Worm (Caenorhabditis elegans) whole organism, late embryonic: ENCODE measurements around the gene cct-2.

Experiments
- ama-1 ChIP-seq: fragments of 150-350 bp; optimal IDR thresholded peaks from 2 replicates; lab custom pipeline; 2014
- ceh-2 ChIP-seq: sonication (generic microtip); optimal IDR thresholded peaks from 2 replicates; lab custom pipeline; 2016; ENCODE audit warnings: missing genotype, missing genetic modification characterization, missing compliant biosample characterization
- ceh-30 ChIP-seq: fragments of 150-350 bp; optimal IDR thresholded peaks from 2 replicates; lab custom pipeline; 2014; ENCODE audit warnings: missing biosample characterization, missing genetic modification characterization
- ceh-31 ChIP-seq: sonication (generic microtip); optimal IDR thresholded peaks from 2 replicates; lab custom pipeline; 2016; ENCODE audit warnings: missing genetic modification characterization, missing compliant biosample characterization
- elt-2 ChIP-seq: sonication (generic microtip); optimal IDR thresholded peaks from 2 replicates; lab custom pipeline; 2016; ENCODE audit warnings: missing genetic modification reagents, missing genetic modification characterization, missing compliant biosample characterization
- fax-1 ChIP-seq: sonication (generic microtip); optimal IDR thresholded peaks from 2 replicates; lab custom pipeline; 2016; ENCODE audit warnings: missing genotype, missing genetic modification characterization, missing compliant biosample characterization
- fkh-10 ChIP-seq: fragments of 150-350 bp; optimal IDR thresholded peaks from 2 replicates; lab custom pipeline; 2014; ENCODE audit warnings: missing biosample characterization, missing genetic modification reagents, missing genetic modification characterization
- nfya-1 ChIP-seq: sonication (generic microtip); optimal IDR thresholded peaks from 2 replicates; lab custom pipeline; 2017; ENCODE audit warnings: missing genetic modification characterization, mild to moderate bottlenecking, missing compliant biosample characterization, antibody characterized with exemption, moderate library complexity
- nhr-232 ChIP-seq: sonication (generic microtip); optimal IDR thresholded peaks from 2 replicates; lab custom pipeline; 2016; ENCODE audit warnings: missing genetic modification characterization, missing compliant biosample characterization
- pag-3 ChIP-seq: sonication (generic microtip); optimal IDR thresholded peaks from 2 replicates; lab custom pipeline; 2016; ENCODE audit warnings: missing compliant biosample characterization, missing genetic modification characterization, borderline replicate concordance
- pha-4 ChIP-seq: fragments of 150-350 bp; optimal IDR thresholded peaks from 2 replicates; lab custom pipeline; 2018; ENCODE audit warnings: missing biosample characterization, missing genetic modification reagents, missing genetic modification characterization
- pqm-1 ChIP-seq: sonication (generic microtip); optimal IDR thresholded peaks from 2 replicates; lab custom pipeline; 2016; ENCODE audit warnings: missing genetic modification characterization, missing compliant biosample characterization

DNA sequence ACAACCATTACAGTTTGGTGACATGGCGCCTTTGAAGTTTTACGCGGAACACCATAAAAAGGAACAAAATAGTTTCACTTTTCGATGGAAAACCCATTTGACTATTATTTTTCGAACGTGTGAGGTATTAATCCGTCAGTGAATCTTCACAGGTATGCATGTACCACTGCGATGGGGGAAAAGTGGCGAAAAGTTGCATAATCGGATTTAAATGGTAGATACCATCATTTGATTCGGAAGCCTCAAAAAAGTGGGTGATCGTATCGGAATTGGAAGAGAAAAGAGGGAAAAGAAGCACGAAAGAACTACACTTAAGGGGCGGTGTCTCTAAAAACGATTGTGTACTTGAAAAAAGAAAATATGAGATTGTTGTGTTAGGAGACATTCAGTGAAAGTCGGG lies 26.2 kb downstream of the cct-2 start:
- no peak for TF ChIP-seq pqm-1 (tag; lab: Kevin White, UChicago)
- TF ChIP-seq pha-4, result no peak
- TF ChIP-seq nfya-1, result no peak
- no peak for TF ChIP-seq fax-1
- TF ChIP-seq ceh-30, result no peak
- TF ChIP-seq ama-1 (lab: Kevin White, UChicago), result no peak
- no peak for TF ChIP-seq elt-2 (tag; lab: Kevin White, UChicago)
- no peak for TF ChIP-seq nhr-232
- no peak for TF ChIP-seq fkh-10 (GFP tag; lab: Kevin White, UChicago)
- TF ChIP-seq pag-3, result no peak
- no peak for TF ChIP-seq ceh-31 (tag; lab: Kevin White, UChicago)
- TF ChIP-seq ceh-2 (tag; lab: Kevin White, UChicago), result no peak
